Fruit fly (Drosophila melanogaster) whole organism: ENCODE data around the gene CG13024.

Experiments
- CG8478 ChIP-seq: fragments of >200 bp; optimal IDR thresholded peaks from 2 replicates; lab custom pipeline; 2018; ENCODE audit warnings: inconsistent platforms
- Dll ChIP-seq: fragments of >200 bp; optimal IDR thresholded peaks from 2 replicates; lab custom pipeline; 2017
- EcR ChIP-seq, 2 experiments: fragments of >200 bp; optimal IDR thresholded peaks; 2 replicates each; lab custom pipeline; 2017; ENCODE audit warnings: missing biosample characterization in 2 of 2, missing genetic modification characterization in 2 of 2, missing genetic modification reagents in 2 of 2
- pan ChIP-seq: fragments of >200 bp; optimal IDR thresholded peaks from 2 replicates; lab custom pipeline; 2017
- psq ChIP-seq: fragments of >200 bp; optimal IDR thresholded peaks from 2 replicates; lab custom pipeline; 2017
- usp ChIP-seq: fragments of >200 bp; optimal IDR thresholded peaks from 2 replicates; lab custom pipeline; 2017; ENCODE audit warnings: missing biosample characterization, missing genetic modification characterization, mixed read lengths

Gene CG13024

DNA sequence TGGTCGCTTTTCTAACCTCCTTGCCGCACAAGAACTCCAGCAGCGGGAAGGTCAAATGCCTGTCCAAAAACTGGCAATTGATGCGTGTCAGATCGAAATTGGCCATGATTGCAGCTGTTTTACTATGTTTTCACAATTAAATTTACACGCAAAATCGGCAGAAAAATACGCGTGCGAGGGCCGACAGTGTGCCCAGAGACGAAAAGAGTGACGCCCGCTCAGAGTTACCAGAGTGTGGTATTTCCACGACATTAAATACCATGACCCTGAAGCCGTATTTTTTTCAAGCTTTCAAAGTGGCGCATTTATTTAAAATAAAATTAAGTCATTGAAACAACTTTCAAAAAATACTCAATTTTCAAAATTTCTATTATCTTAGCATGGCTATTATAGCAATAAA is 42.1 kb downstream of the CG13024 start, which contains the start of gene eIF3e:
Gene eIF3e, minus strand, starts transcription at position 214 of the 400 bp plus-strand sequence.
- no peak for TF ChIP-seq CG8478 (lab: Kevin White, UChicago)
- no peak for TF ChIP-seq Dll (lab: Kevin White, UChicago)
- no peak for TF ChIP-seq pan (lab: Kevin White, UChicago)
- no peak for TF ChIP-seq EcR (GFP tag; optimal IDR thresholded peaks at IDR 0.05; lab: Kevin White, UChicago)
- no peak for TF ChIP-seq psq (lab: Kevin White, UChicago)

DNA sequence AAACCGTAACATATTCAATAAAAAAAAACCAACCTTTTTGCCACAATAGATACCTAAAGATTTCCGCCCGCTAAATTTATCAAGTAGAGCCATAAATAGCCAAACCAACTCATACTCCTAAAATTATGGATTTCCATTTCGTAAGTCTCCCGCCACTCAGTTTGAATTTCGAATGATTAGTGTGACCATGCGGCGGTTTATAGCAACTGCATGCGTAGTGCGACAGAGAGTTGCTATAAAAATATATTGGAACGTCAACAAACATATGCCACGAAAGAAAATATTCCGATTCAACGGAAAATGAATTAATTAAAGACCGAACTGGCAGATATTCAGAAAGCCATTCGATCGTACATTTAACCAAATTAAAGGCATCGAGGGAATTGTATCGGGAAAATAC is 46.1 kb downstream of the CG13024 start, which contains the start of gene CG9706:
Gene CG9706, plus strand, starts transcription at position 222 of the 400 bp plus-strand sequence.
- TF ChIP-seq CG8478 (lab: Kevin White, UChicago) (no peak), usp (GFP tag; lab: Kevin White, UChicago) (no peak), psq (lab: Kevin White, UChicago) (no peak), pan (lab: Kevin White, UChicago) (no peak), Dll (lab: Kevin White, UChicago) (no peak), EcR (GFP tag; optimal IDR thresholded peaks at IDR 0.05; lab: Kevin White, UChicago) (no peak)

DNA sequence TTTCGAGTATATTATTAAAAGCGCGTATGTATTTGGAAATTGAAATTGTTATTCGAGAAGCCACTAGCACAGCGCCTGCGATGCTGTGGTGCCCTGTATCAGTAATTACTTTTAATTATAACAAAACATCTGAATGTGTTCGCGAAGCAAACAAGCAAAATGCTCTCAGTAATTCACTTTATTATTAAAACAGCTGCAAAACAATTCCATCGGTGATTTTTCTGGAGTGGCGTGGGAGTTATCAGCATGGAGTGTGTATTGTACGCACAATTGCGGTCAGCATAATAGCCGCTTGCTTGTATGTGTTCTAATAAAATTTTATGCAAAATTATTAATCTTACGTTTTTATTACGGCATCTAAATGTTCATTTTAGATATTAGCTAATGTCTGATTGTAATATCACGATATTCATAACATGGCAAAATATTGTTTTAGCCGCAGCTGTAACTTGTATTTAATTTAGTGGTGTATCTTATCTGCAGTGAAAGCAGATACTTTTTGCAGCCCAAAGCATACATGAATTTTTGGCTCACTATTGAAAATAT is 46.6 kb downstream of the CG13024 start:
- TF ChIP-seq Dll (lab: Kevin White, UChicago) (no peak), psq (lab: Kevin White, UChicago) (no peak), usp (GFP tag; lab: Kevin White, UChicago) (no peak), CG8478 (lab: Kevin White, UChicago) (no peak), EcR (GFP tag; optimal IDR thresholded peaks at IDR 0.05; lab: Kevin White, UChicago) (no peak), pan (lab: Kevin White, UChicago) (no peak)

DNA sequence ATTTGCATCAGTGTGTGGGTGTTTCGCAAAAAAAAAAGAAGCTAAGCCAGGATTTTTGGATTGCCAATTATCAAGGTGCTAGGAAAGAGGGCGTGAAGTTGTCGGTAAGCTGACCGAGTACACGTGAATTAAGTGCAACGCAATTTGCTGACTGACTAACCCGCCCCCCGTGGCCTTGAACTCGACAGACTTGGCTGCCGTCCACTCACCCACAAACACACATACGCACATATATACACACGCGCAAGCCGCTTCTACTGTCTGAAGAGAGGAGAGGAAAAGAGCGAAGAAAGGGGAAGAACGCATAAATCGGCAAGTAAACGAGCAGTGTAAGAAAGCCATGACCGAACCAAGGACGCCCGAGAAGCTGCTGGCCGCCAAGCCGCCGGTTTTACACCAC is 48.6 kb downstream of the CG13024 start:
- TF ChIP-seq usp (GFP tag; lab: Kevin White, UChicago) (no peak), CG8478 (lab: Kevin White, UChicago) (no peak), Dll (lab: Kevin White, UChicago) (no peak), psq (lab: Kevin White, UChicago) (no peak)

DNA sequence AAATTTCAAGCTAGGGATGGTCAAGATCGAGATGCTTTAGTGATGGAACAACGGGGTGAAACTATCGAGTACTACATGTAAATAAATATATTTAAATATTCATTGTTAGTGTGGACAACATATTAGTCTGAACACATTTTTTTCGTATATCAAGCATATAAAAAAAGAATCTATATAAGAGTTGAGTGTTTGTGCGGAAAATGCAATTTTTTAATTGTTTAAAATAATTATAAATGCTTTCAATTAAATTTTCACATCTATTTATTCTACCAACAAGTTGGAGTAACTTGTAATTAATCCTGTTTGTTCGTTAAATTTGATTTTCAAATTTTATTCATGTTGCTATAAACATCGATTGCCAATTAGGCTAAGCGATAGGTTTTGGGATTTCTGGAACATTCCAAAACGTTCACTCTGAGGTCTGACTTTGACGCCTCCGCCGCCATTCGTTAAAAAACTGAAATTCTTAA is 49.1 kb downstream of the CG13024 start, which contains the start of the genes mus302 and CG9705:
Gene mus302, minus strand, starts transcription at position 33 of the 470 bp plus-strand sequence.
Gene CG9705, plus strand, starts transcription at position 397 of the 470 bp plus-strand sequence.
- TF ChIP-seq pan (lab: Kevin White, UChicago) (no peak), usp (GFP tag; lab: Kevin White, UChicago) (no peak), Dll (lab: Kevin White, UChicago) (no peak), EcR (GFP tag; optimal IDR thresholded peaks at IDR 0.05; lab: Kevin White, UChicago) (no peak), psq (lab: Kevin White, UChicago) (no peak), CG8478 (lab: Kevin White, UChicago) (no peak)

DNA sequence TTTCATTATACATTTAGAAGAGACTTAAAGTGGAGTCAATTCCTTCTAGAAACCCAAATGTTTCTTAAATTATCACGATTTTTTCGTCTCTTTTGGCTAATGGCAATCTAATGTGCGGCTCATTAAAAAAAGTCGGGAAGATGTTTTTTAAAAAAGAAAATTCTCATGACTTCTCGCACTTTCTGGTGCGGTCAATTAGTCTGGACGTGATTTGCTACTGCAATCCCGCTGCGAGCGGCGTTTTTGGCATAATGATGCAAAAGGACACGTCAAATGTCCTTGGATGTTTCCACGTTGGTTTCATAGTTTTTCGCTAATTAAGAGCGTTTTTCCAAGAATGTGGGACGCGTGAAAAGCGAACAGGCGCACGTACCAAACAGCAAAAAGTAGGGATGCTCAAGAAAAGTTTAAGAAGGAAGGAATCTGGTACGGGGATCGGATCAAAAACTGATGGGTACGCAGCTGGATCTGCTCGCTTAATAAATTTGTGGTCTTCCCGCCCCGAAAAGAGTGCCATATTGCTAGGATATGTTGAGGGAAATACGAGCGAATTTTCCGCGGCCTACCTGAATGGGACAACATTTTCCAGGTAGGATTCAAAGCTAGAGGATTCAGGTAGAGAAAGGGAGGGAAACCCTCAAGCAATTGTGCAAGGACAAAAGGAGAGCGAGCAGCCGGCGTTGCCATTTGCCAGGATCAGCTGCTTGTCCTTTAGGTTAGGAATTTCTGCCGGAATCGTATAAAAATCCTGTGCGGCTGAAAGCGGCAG is 55.9 kb downstream of the CG13024 start:
- TF ChIP-seq EcR (GFP tag; optimal IDR thresholded peaks at IDR 0.05; lab: Kevin White, UChicago): no peak
- TF ChIP-seq psq (lab: Kevin White, UChicago): no peak
- TF ChIP-seq CG8478 (lab: Kevin White, UChicago): no peak
- no peak for TF ChIP-seq Dll (lab: Kevin White, UChicago)
- TF ChIP-seq pan (lab: Kevin White, UChicago): no peak
- no peak for TF ChIP-seq usp (GFP tag; lab: Kevin White, UChicago)

DNA sequence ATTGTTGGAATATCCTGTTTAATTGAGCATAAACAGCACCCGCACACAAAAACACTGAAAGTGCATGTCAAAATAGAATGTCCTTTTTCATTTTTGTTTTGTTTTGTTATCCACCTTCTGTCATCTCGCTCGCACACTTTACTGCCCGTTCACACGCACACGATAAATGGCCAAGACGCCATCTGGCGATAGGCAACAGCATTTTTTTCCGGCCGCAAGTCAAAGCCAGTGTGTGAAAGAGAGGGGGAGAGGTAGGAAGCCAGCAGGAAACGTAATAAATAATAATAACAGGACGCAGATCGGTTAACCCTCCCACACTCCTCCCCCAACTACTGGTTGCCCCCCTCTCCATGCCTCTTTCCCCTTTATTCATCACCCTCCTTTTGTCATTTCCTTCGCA is 59.0 kb downstream of the CG13024 start:
- TF ChIP-seq CG8478 (lab: Kevin White, UChicago): no peak

DNA sequence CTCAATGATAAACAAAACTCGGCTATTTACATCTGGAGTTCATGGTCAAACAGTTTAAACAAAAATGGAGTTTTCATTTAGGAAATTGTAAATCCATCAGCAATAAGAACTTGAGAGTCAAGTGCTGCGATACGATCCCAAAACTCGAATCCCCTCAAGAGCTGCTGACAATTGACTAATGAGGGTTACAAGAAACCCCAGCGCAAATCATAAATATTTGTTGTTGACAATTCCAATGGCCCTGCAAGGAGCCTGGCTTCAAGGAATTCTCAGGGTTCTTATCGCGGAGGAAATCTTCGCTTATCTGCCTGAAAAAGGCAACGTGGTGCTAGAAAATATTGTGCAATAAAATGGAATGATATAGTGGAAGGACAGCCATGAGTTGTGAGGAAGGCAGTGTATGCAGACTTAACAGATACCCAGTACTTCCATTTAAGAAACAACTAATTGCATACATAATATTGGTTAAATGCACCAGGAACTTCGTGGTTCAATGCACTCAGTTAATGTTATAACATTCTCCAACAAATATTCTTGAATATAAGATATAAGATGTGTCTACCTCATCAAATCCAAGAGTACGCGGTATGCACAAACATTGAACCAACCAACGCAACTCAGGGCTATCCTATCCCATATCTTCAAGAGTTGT is 60.7 kb downstream of the CG13024 start:
- TF ChIP-seq EcR (GFP tag; optimal IDR thresholded peaks at IDR 0.05; lab: Kevin White, UChicago) (no peak), pan (lab: Kevin White, UChicago) (no peak), usp (GFP tag; lab: Kevin White, UChicago) (no peak), CG8478 (lab: Kevin White, UChicago) (no peak), Dll (lab: Kevin White, UChicago) (no peak), psq (lab: Kevin White, UChicago) (no peak)

DNA sequence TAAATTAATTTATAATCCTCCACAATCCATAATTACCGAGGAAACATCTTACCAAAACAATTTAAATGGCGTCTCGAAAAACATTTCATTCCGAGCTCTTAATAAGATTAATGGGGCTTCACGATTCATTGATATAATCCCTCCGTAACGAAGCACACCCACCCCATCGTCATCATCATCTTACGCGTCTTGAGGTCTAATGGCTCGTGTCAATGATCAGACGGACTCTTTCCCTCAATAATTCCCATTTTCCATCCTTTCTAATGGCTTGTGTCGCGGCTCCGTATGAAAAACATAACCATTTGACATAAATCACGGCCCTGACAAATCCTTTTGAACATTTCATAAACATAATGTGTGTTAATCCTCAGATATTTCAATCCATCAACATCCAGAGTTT is 62.0 kb downstream of the CG13024 start:
- TF ChIP-seq Dll (lab: Kevin White, UChicago) (no peak), pan (lab: Kevin White, UChicago) (no peak), EcR (GFP tag; optimal IDR thresholded peaks at IDR 0.05; lab: Kevin White, UChicago) (no peak), psq (lab: Kevin White, UChicago) (no peak), CG8478 (lab: Kevin White, UChicago) (no peak), usp (GFP tag; lab: Kevin White, UChicago) (no peak)

DNA sequence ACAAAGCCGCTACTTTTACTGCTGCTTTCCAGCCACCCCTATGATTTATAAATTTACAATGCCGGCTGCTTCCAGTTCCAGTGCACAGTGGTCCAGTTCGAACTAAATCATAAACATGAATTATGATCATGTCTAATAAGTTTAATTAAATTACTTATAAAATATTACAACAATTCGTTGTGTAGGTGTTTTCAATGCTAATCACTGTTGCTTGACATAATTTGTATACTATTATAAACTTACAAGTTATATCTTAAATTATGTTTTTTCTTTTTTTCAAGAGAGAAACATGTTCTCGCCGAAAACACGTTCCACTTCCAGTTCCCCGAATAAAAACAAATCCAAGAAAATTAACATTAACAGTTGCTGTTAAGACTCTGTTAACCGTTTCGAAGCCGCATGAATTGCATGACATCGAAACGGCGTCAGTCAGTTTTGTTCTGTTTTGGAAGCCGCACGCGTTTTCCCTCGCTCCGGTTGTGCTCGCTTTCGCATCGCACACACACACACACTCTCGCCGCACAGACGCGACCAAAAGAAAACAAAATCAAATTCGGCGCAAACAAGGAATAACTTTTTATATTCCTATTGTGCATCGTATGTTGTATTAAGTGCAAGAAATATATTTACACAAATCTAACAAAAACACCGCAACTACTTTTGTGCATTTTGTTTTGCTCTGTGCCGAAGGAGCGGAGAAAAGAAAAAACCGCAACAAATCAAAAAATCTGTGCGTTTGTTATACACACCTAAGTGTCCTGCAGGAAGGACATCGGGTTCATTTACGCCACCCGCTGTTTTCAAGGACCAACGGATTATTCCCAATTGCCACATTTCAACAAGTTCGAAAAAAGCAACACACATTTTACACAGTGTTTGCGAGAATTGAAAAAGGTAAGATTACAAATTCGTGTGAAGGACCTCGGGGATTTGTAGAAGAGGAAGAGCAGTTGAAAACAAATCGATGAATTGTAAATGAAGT is 62.9 kb downstream of the CG13024 start, which contains the start of gene Nrt:
Gene Nrt, plus strand, starts transcription at position 426 of the 982 bp plus-strand sequence.
- TF ChIP-seq psq (lab: Kevin White, UChicago): no peak
- TF ChIP-seq pan (lab: Kevin White, UChicago): no peak
- no peak for TF ChIP-seq CG8478 (lab: Kevin White, UChicago)
- no peak for TF ChIP-seq usp (GFP tag; lab: Kevin White, UChicago)
- no peak for TF ChIP-seq EcR (GFP tag; optimal IDR thresholded peaks at IDR 0.05; lab: Kevin White, UChicago)
- TF ChIP-seq Dll (lab: Kevin White, UChicago): no peak
